Worm (Caenorhabditis elegans): ENCODE measurements around the gene fbxb-18.

ce11 chrII:1695861-1696260, 7.1 kb upstream of the fbxb-18 start, which contains the start of gene F58E1.13:
- TF ChIP-seq nhr-77 (tag; optimal IDR thresholded peaks at IDR 0.05) (no peak), ztf-11 (tag; optimal IDR thresholded peaks at IDR 0.05) (no peak), nhr-237 (tag; optimal IDR thresholded peaks at IDR 0.05) (no peak), hpl-2 (GFP tag; optimal IDR thresholded peaks at IDR 0.05) (no peak), Y116A8C.19 (tag; optimal IDR thresholded peaks at IDR 0.05; ENCODE audit: borderline replicate concordance) (no peak), lsy-2 (tag; optimal IDR thresholded peaks at IDR 0.05) (no peak), aly-2 (tag; optimal IDR thresholded peaks at IDR 0.05) (no peak), nhr-12 (tag; optimal IDR thresholded peaks at IDR 0.05) (no peak)
